Fruit fly (Drosophila melanogaster): ENCODE measurements around the gene Drsl3.

Gene Drsl3

dm6 chr3L:3300345-3300744 is 14.5 kb upstream of the Drsl3 start (continued):
- TF ChIP-seq pho (GFP tag; optimal IDR thresholded peaks at IDR 0.05) = no peak
- peak; percentile 69 for TF ChIP-seq seq (GFP tag; IDR thresholded peaks at IDR 0.05)
- peak; percentile 11 for TF ChIP-seq kni (GFP tag; optimal IDR thresholded peaks at IDR 0.05)
- no peak for TF ChIP-seq Bgb (GFP tag; IDR thresholded peaks at IDR 0.05; ENCODE audit: partially characterized antibody)
- peak; percentile 68; the same call in 2 of the 3 replicates for TF ChIP-seq zfh1 (GFP tag; IDR thresholded peaks at IDR 0.05)
- no peak for TF ChIP-seq lov (optimal IDR thresholded peaks at IDR 0.05)
- TF ChIP-seq lov (GFP tag; IDR thresholded peaks at IDR 0.05) = peak; percentile 73; the same call in 1 of the 3 replicates
- no peak for TF ChIP-seq aop (GFP tag; IDR thresholded peaks at IDR 0.05)
- 0 out of 2 replicates have a peak, but pooled peaks have one; percentile 55 for TF ChIP-seq sim (GFP tag; IDR thresholded peaks at IDR 0.05)
- no peak for TF ChIP-seq CG3726 (GFP tag; IDR thresholded peaks at IDR 0.05)
- peak; percentile 76 for TF ChIP-seq Awh (GFP tag; IDR thresholded peaks at IDR 0.05)
- no peak for TF ChIP-seq Lhr (GFP tag; optimal IDR thresholded peaks at IDR 0.05)
- no peak for TF ChIP-seq MESR4 (GFP tag; optimal IDR thresholded peaks at IDR 0.05)
- TF ChIP-seq CG16779 (GFP tag; IDR thresholded peaks at IDR 0.05) = no peak
- TF ChIP-seq CG14014 (GFP tag; IDR thresholded peaks at IDR 0.05) = peak; percentile 72; the same call in 1 of the 2 replicates
- TF ChIP-seq CG11093 (GFP tag; IDR thresholded peaks at IDR 0.05) = peak; percentile 57; the same call in 2 of the 3 replicates
- TF ChIP-seq CG3065 (GFP tag; optimal IDR thresholded peaks at IDR 0.05) = peak; percentile 59
- TF ChIP-seq CG7987 (GFP tag; optimal IDR thresholded peaks at IDR 0.05) = peak; percentile 19
- peak; percentile 27 for TF ChIP-seq eyg (GFP tag; optimal IDR thresholded peaks at IDR 0.05)
- TF ChIP-seq CG4282 (GFP tag; optimal IDR thresholded peaks at IDR 0.05) = no peak
- peak; percentile 70; the same call in 2 of the 3 replicates for TF ChIP-seq ken (GFP tag; IDR thresholded peaks at IDR 0.05)
- TF ChIP-seq CG17328 (GFP tag; IDR thresholded peaks at IDR 0.05) = peak; percentile 77
- peak; percentile 76 for TF ChIP-seq unpg (GFP tag; optimal IDR thresholded peaks at IDR 0.05)
- peak; percentile 30; the same call in 1 of the 2 replicates for TF ChIP-seq onecut (GFP tag; IDR thresholded peaks at IDR 0.05)
- TF ChIP-seq CG11247 (GFP tag; IDR thresholded peaks at IDR 0.05) = no peak
- peak; percentile 41 for TF ChIP-seq CG3407 (GFP tag; optimal IDR thresholded peaks at IDR 0.05)
- TF ChIP-seq CG6854 (GFP tag; optimal IDR thresholded peaks at IDR 0.05) = peak; percentile 17
- peak; percentile 57; the same call in 1 of the 2 replicates for TF ChIP-seq stc (GFP tag; IDR thresholded peaks at IDR 0.05)
- TF ChIP-seq CG32767 (GFP tag; IDR thresholded peaks at IDR 0.05) = peak; percentile 55; the same call in 1 of the 2 replicates
- no peak for TF ChIP-seq CG9609 (GFP tag; optimal IDR thresholded peaks at IDR 0.05)
- TF ChIP-seq CG6683 (GFP tag; optimal IDR thresholded peaks at IDR 0.05) = no peak
- no peak for TF ChIP-seq maf-S (GFP tag; optimal IDR thresholded peaks at IDR 0.05)
- no peak for TF ChIP-seq cas (GFP tag; IDR thresholded peaks at IDR 0.05)
- TF ChIP-seq fd64A (GFP tag; optimal IDR thresholded peaks at IDR 0.05) = peak; percentile 19

DNA sequence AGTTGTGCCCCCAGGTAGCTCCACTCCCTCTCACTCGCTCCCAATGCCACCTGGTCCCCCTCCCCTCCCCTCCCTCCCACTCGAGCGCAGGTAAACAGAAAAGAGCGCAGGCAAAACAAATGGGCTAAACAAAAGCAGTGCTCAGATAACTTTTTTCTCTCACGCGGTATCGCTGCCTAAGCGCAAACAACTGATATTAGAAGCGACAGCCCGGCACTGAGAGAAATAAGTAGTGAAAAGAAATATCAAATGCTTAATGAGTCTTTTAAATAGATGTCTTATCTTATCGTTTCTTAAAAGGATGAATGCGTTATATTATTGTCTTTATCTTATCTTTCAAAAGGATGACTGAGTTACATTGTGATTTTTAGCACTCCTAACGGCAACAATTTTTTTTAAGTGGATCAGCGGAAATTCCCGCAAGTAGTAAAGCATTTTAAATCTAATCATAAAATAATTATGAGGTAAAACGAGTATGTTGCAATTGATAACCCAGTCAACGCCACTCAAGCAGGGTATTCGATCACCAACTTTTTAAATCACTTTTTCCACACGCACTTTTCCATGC is 13.5 kb upstream of the Drsl3 start:
- TF ChIP-seq Sin3A (optimal IDR thresholded peaks at IDR 0.05) (no peak), stwl (tag; optimal IDR thresholded peaks at IDR 0.05) (no peak), zen (tag; optimal IDR thresholded peaks at IDR 0.05) (peak; percentile 84), dm (GFP tag; optimal IDR thresholded peaks at IDR 0.05) (peak; percentile 75), dmrt11E (tag; optimal IDR thresholded peaks at IDR 0.05) (peak; percentile 80), Fer3 (tag; optimal IDR thresholded peaks at IDR 0.05) (peak; percentile 93), B-H2 (GFP tag; optimal IDR thresholded peaks at IDR 0.05) (peak; percentile 51), Bgb (GFP tag; IDR thresholded peaks at IDR 0.05; ENCODE audit: partially characterized antibody) (no peak; the same call in 1 of the 2 replicates), ac (GFP tag; optimal IDR thresholded peaks at IDR 0.05) (peak; percentile 35), Rx (GFP tag; IDR thresholded peaks at IDR 0.05) (peak; percentile 86), slp2 (GFP tag; optimal IDR thresholded peaks at IDR 0.05) (peak; percentile 84), Mes4 (GFP tag; optimal IDR thresholded peaks at IDR 0.05) (peak; percentile 85), klu (GFP tag; IDR thresholded peaks at IDR 0.05) (peak; percentile 73; the same call in 1 of the 2 replicates), emc (GFP tag; optimal IDR thresholded peaks at IDR 0.05) (peak; percentile 74), mam (GFP tag; optimal IDR thresholded peaks at IDR 0.05) (peak; percentile 92), run (tag; optimal IDR thresholded peaks at IDR 0.05) (peak; percentile 90), phol (tag; optimal IDR thresholded peaks at IDR 0.05) (peak; percentile 91), CG7271 (tag; optimal IDR thresholded peaks at IDR 0.05) (peak; percentile 62), twi (tag; optimal IDR thresholded peaks at IDR 0.05) (peak; percentile 75), CG11247 (GFP tag; IDR thresholded peaks at IDR 0.05) (peak; percentile 85)
